Worm (Caenorhabditis elegans) whole organism, midembryonic: ENCODE data around the gene srh-42.

Experiments used
- med-1 ChIP-seq: sonication (generic microtip); optimal IDR thresholded peaks from 2 replicates; lab custom pipeline; 2017; ENCODE audit warnings: missing genetic modification characterization, mild to moderate bottlenecking, missing compliant biosample characterization, antibody characterized with exemption, missing genetic modification reagents; ENCODE audit not compliant: insufficient read depth
- ref-1 ChIP-seq: fragments of 200-800 bp; sonication (Bioruptor generic); conservative IDR thresholded peaks from 2 replicates; pipeline ENCODE4 v1.3.6; 2022; ENCODE audit warnings: missing genetic modification reagents, missing genetic modification characterization, missing compliant biosample characterization
- ztf-23 ChIP-seq: fragments of 200-800 bp; sonication (Bioruptor generic); IDR thresholded peaks from 2 replicates; pipeline ENCODE4 v1.3.6; 2022; ENCODE audit warnings: missing genetic modification reagents, missing genetic modification characterization, missing compliant biosample characterization

DNA sequence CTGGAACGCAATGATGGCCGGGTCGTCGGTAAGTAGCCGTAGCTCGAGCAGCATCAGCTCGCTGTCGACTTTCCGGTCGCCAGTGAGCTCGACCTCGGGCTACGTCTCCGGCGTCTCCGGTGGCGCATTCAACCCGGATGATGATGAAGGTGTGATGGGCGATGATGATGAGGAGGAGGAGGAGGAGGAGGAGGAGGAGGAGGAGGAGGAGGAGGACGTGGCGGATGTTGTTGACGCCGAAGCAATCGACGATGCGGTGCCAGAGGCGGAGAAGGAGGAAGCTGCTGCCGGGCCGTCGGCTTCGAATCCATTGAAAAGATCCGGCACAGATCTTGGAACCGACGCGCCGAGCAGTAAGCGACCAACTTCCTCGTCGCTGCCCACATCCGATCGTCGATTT lies 30.4 kb upstream of the srh-42 start:
- TF ChIP-seq med-1 (GFP tag; lab: Kevin White, UChicago), result no peak
- no peak for TF ChIP-seq ref-1 (GFP tag; lab: Robert Waterston, UW)
- no peak for TF ChIP-seq ztf-23 (GFP tag; lab: Robert Waterston, UW)
